Worm (Caenorhabditis elegans) whole organism, L4 larva: ENCODE results near the gene eri-9.

Experiments
- D1046.2 ChIP-seq: fragments of 200-800 bp; sonication (Bioruptor generic); IDR thresholded peaks from 2 replicates; pipeline ENCODE4 v1.3.6; 2022; ENCODE audit warnings: missing genetic modification characterization, missing compliant biosample characterization
- F26F4.8 ChIP-seq: fragments of 200-800 bp; sonication (Bioruptor generic); conservative IDR thresholded peaks from 2 replicates; pipeline ENCODE4 v1.3.6; 2022; ENCODE audit warnings: missing genetic modification characterization, missing compliant biosample characterization
- F37D6.2 ChIP-seq: sonication (generic microtip); optimal IDR thresholded peaks from 2 replicates; lab custom pipeline; 2016; ENCODE audit warnings: mild to moderate bottlenecking, missing genetic modification characterization, missing compliant biosample characterization
- F44E2.7 ChIP-seq: fragments of 200-800 bp; sonication (Bioruptor generic); IDR thresholded peaks from 2 replicates; pipeline ENCODE4 v2.1.2; 2022; ENCODE audit warnings: missing genetic modification characterization, missing compliant biosample characterization
- T26A8.4 ChIP-seq: fragments of 200-800 bp; sonication (Bioruptor generic); IDR thresholded peaks from 2 replicates; pipeline ENCODE4 v1.3.6; 2022; ENCODE audit warnings: missing genetic modification characterization, missing compliant biosample characterization
- Y105C5A.15 ChIP-seq: fragments of 200-800 bp; sonication (Bioruptor generic); IDR thresholded peaks from 2 replicates; pipeline ENCODE4 v1.3.6; 2022; ENCODE audit warnings: missing genetic modification characterization, missing compliant biosample characterization
- Y48G9A.11 ChIP-seq: fragments of 200-800 bp; sonication (Bioruptor generic); IDR thresholded peaks from 2 replicates; pipeline ENCODE4 v1.3.6; 2022; ENCODE audit warnings: missing genetic modification reagents, missing genetic modification characterization, missing compliant biosample characterization
- Y5F2A.4 ChIP-seq: fragments of 200-800 bp; sonication (Bioruptor generic); optimal IDR thresholded peaks from 2 replicates; lab custom pipeline; 2018; ENCODE audit warnings: mild to moderate bottlenecking, missing genetic modification characterization, missing compliant biosample characterization
- Y75B8A.6 ChIP-seq: fragments of 200-800 bp; sonication (Bioruptor generic); IDR thresholded peaks from 2 replicates; pipeline ENCODE4 v1.3.6; 2022; ENCODE audit warnings: missing genetic modification reagents, missing genetic modification characterization, missing compliant biosample characterization
- ZK337.2 ChIP-seq: fragments of 200-800 bp; sonication (Bioruptor generic); IDR thresholded peaks from 2 replicates; pipeline ENCODE4 v1.3.6; 2022; ENCODE audit warnings: missing genetic modification reagents, missing genetic modification characterization, missing compliant biosample characterization
- aha-1 ChIP-seq: fragments of 150-350 bp; peaks from one replicate; lab custom pipeline; 2014; ENCODE audit warnings: missing biosample characterization, missing genetic modification characterization
- aly-2 ChIP-seq: sonication (generic microtip); optimal IDR thresholded peaks from 2 replicates; lab custom pipeline; 2018; ENCODE audit warnings: missing biosample characterization, missing genetic modification characterization
- ama-1 ChIP-seq: fragments of 150-350 bp; optimal IDR thresholded peaks from 2 replicates; lab custom pipeline; 2014; ENCODE audit warnings: inconsistent platforms, mixed read lengths
- arid-1 ChIP-seq: fragments of 200-800 bp; sonication (Bioruptor generic); conservative IDR thresholded peaks from 2 replicates; pipeline ENCODE4 v1.3.6; 2022; ENCODE audit warnings: missing genetic modification reagents, missing genetic modification characterization, missing compliant biosample characterization
- attf-4 ChIP-seq: sonication (generic microtip); optimal IDR thresholded peaks from 3 replicates; lab custom pipeline; 2017; ENCODE audit warnings: missing biosample characterization, missing genetic modification characterization
- ceh-20 ChIP-seq: fragments of 200-800 bp; sonication (Bioruptor generic); IDR thresholded peaks from 2 replicates; pipeline ENCODE4 v1.3.6; 2022; ENCODE audit warnings: missing genetic modification reagents, missing genetic modification characterization, missing compliant biosample characterization
- ceh-44 ChIP-seq: fragments of 200-800 bp; sonication (Bioruptor generic); IDR thresholded peaks from 2 replicates; pipeline ENCODE4 v1.3.6; 2022; ENCODE audit warnings: missing genetic modification reagents, missing genetic modification characterization, missing compliant biosample characterization
- ctbp-1 ChIP-seq: fragments of 200-800 bp; sonication (Bioruptor generic); IDR thresholded peaks from 2 replicates; pipeline ENCODE4 v1.3.6; 2022; ENCODE audit warnings: missing genetic modification reagents, missing genetic modification characterization, missing compliant biosample characterization
- daf-16 ChIP-seq, 3 experiments: sonication (generic microtip); optimal IDR thresholded peaks; 2 replicates each; lab custom pipeline; 2016 to 2017; ENCODE audit warnings: missing genetic modification characterization in 3 of 3, missing genetic modification reagents in 3 of 3, mild to moderate bottlenecking in 2 of 3, missing compliant biosample characterization in 2 of 3, missing biosample characterization in 1 of 3, moderate library complexity in 1 of 3
- daf-19 ChIP-seq: fragments of 200-800 bp; sonication (Bioruptor generic); conservative IDR thresholded peaks from 2 replicates; pipeline ENCODE4 v1.3.6; 2022; ENCODE audit warnings: missing genetic modification characterization, missing compliant biosample characterization
- daf-8 ChIP-seq: fragments of 200-800 bp; sonication (Bioruptor generic); IDR thresholded peaks from 2 replicates; pipeline ENCODE4 v1.3.6; 2022; ENCODE audit warnings: missing genetic modification characterization, missing compliant biosample characterization
- dmd-9 ChIP-seq: fragments of 200-800 bp; sonication (Bioruptor generic); IDR thresholded peaks from 2 replicates; pipeline ENCODE4 v1.3.6; 2022; ENCODE audit warnings: missing genetic modification reagents, missing genetic modification characterization, missing compliant biosample characterization
- dve-1 ChIP-seq: sonication (generic microtip); optimal IDR thresholded peaks from 2 replicates; lab custom pipeline; 2017; ENCODE audit warnings: antibody characterized with exemption, mild to moderate bottlenecking, missing genetic modification characterization, missing compliant biosample characterization; ENCODE audit not compliant: insufficient read depth
- fos-1 ChIP-seq: fragments of 150-350 bp; optimal IDR thresholded peaks from 2 replicates; lab custom pipeline; 2014; ENCODE audit warnings: missing biosample characterization, missing genetic modification characterization
- jun-1 ChIP-seq: fragments of 150-350 bp; optimal IDR thresholded peaks from 2 replicates; lab custom pipeline; 2014; ENCODE audit warnings: missing biosample characterization, missing genetic modification reagents, missing genetic modification characterization
- lim-7 ChIP-seq: fragments of 200-800 bp; sonication (Bioruptor generic); IDR thresholded peaks from 2 replicates; pipeline ENCODE4 v1.3.6; 2022; ENCODE audit warnings: missing genetic modification characterization, missing compliant biosample characterization
- lin-38 ChIP-seq: fragments of 200-800 bp; sonication (Bioruptor generic); IDR thresholded peaks from 2 replicates; pipeline ENCODE4 v1.3.6; 2022; ENCODE audit warnings: missing genetic modification reagents, missing genetic modification characterization, missing compliant biosample characterization
- lin-39 ChIP-seq: fragments of 150-350 bp; optimal IDR thresholded peaks from 2 replicates; lab custom pipeline; 2014; ENCODE audit warnings: missing biosample characterization, missing genetic modification reagents, missing genetic modification characterization
- lir-3 ChIP-seq: sonication (generic microtip); optimal IDR thresholded peaks from 2 replicates; lab custom pipeline; 2016; ENCODE audit warnings: mild to moderate bottlenecking, missing genetic modification characterization, missing compliant biosample characterization
- lsy-2 ChIP-seq, 2 experiments: fragments of 150-350 bp in 1 of 2; sonication (generic microtip) in 1 of 2; optimal IDR thresholded peaks; 2 replicates each; lab custom pipeline; 2014 to 2017; ENCODE audit warnings: missing biosample characterization in 2 of 2, missing genetic modification characterization in 2 of 2
- madf-5 ChIP-seq, 2 experiments: fragments of 200-800 bp; sonication (Bioruptor generic); IDR thresholded peaks; 2 replicates each; pipeline ENCODE4 v1.3.6; 2022; ENCODE audit warnings: missing compliant biosample characterization in 2 of 2, missing genetic modification characterization in 2 of 2
- mdl-1 ChIP-seq, 2 experiments: fragments of 150-350 bp in 1 of 2; sonication (generic microtip) in 1 of 2; optimal IDR thresholded peaks; 2 replicates each; lab custom pipeline; 2014 to 2017; ENCODE audit warnings: missing biosample characterization in 2 of 2, missing genetic modification characterization in 2 of 2
- mdt-29 ChIP-seq: fragments of 200-800 bp; sonication (Bioruptor generic); IDR thresholded peaks from 2 replicates; pipeline ENCODE4 v1.3.6; 2022; ENCODE audit warnings: missing genetic modification reagents, missing genetic modification characterization, missing compliant biosample characterization
- nhr-237 ChIP-seq: sonication (generic microtip); optimal IDR thresholded peaks from 2 replicates; lab custom pipeline; 2017; ENCODE audit warnings: missing biosample characterization, missing genetic modification characterization
- nhr-42 ChIP-seq: fragments of 200-800 bp; sonication (Bioruptor generic); IDR thresholded peaks from 2 replicates; pipeline ENCODE4 v1.3.6; 2022; ENCODE audit warnings: missing genetic modification characterization, missing compliant biosample characterization
- php-3 ChIP-seq: fragments of 200-800 bp; sonication (Bioruptor generic); IDR thresholded peaks from 2 replicates; pipeline ENCODE4 v1.3.6; 2022; ENCODE audit warnings: missing genetic modification reagents, missing genetic modification characterization, missing compliant biosample characterization
- pqm-1 ChIP-seq: sonication (generic microtip); optimal IDR thresholded peaks from 2 replicates; lab custom pipeline; 2017; ENCODE audit warnings: missing biosample characterization, missing genetic modification characterization
- rbr-2 ChIP-seq: sonication (generic microtip); optimal IDR thresholded peaks from 2 replicates; lab custom pipeline; 2016; ENCODE audit warnings: missing genotype, missing genetic modification characterization, missing compliant biosample characterization
- sdz-12 ChIP-seq: fragments of 200-800 bp; sonication (Bioruptor generic); optimal IDR thresholded peaks from 2 replicates; lab custom pipeline; 2018; ENCODE audit warnings: mild to moderate bottlenecking, missing genetic modification characterization, missing compliant biosample characterization
- set-16 ChIP-seq: fragments of 200-800 bp; sonication (Bioruptor generic); IDR thresholded peaks from 2 replicates; pipeline ENCODE4 v1.3.6; 2022; ENCODE audit warnings: missing genetic modification reagents, missing genetic modification characterization, missing compliant biosample characterization
- snpc-1.2 ChIP-seq: fragments of 200-800 bp; sonication (Bioruptor generic); IDR thresholded peaks from 2 replicates; pipeline ENCODE4 v1.3.6; 2022; ENCODE audit warnings: missing genetic modification reagents, missing genetic modification characterization, missing compliant biosample characterization
- snpc-4 ChIP-seq: fragments of 150-350 bp; optimal IDR thresholded peaks from 2 replicates; lab custom pipeline; 2014; ENCODE audit warnings: missing biosample characterization, missing genetic modification characterization
- spr-3 ChIP-seq: fragments of 200-800 bp; sonication (Bioruptor generic); optimal IDR thresholded peaks from 2 replicates; lab custom pipeline; 2018; ENCODE audit warnings: mild to moderate bottlenecking, missing genetic modification characterization, missing compliant biosample characterization
- tra-1 ChIP-seq: fragments of 200-800 bp; sonication (Bioruptor generic); IDR thresholded peaks from 2 replicates; pipeline ENCODE4 v1.3.6; 2022; ENCODE audit warnings: missing genetic modification reagents, missing genetic modification characterization, missing compliant biosample characterization
- unc-130 ChIP-seq: sonication (generic microtip); optimal IDR thresholded peaks from 2 replicates; lab custom pipeline; 2016; ENCODE audit warnings: missing genetic modification reagents, missing genetic modification characterization, missing compliant biosample characterization
- unc-39 ChIP-seq: sonication (generic microtip); optimal IDR thresholded peaks from 2 replicates; lab custom pipeline; 2017; ENCODE audit warnings: missing biosample characterization, missing genetic modification characterization
- unc-62 ChIP-seq, 3 experiments: fragments of 150-350 bp in 1 of 3; sonication (generic microtip); optimal IDR thresholded peaks in 2 of 3; peaks in 1 of 3; 1 replicate in 1 of 3; 2 replicates in 2 of 3; lab custom pipeline; 2014 to 2017; ENCODE audit warnings: missing biosample characterization in 3 of 3, missing genetic modification characterization in 3 of 3, missing genetic modification reagents in 3 of 3, missing genotype in 1 of 3
- zfp-2 ChIP-seq: sonication (generic microtip); optimal IDR thresholded peaks from 2 replicates; lab custom pipeline; 2016; ENCODE audit warnings: mild to moderate bottlenecking, missing genetic modification characterization, missing compliant biosample characterization
- zfp-3 ChIP-seq: fragments of 200-800 bp; sonication (Bioruptor generic); conservative IDR thresholded peaks from 2 replicates; pipeline ENCODE4 v1.3.6; 2022; ENCODE audit warnings: missing genetic modification reagents, missing genetic modification characterization, missing compliant biosample characterization
- zip-11 ChIP-seq: fragments of 200-800 bp; sonication (Bioruptor generic); IDR thresholded peaks from 2 replicates; pipeline ENCODE4 v1.3.6; 2022; ENCODE audit warnings: missing genetic modification characterization, missing compliant biosample characterization
- zip-2 ChIP-seq: fragments of 150-350 bp; optimal IDR thresholded peaks from 2 replicates; lab custom pipeline; 2014; ENCODE audit warnings: missing biosample characterization, missing genetic modification characterization
- ztf-11 ChIP-seq: fragments of 150-350 bp; optimal IDR thresholded peaks from 2 replicates; lab custom pipeline; 2014; ENCODE audit warnings: missing biosample characterization, missing genetic modification characterization

eri-9 gene

DNA sequence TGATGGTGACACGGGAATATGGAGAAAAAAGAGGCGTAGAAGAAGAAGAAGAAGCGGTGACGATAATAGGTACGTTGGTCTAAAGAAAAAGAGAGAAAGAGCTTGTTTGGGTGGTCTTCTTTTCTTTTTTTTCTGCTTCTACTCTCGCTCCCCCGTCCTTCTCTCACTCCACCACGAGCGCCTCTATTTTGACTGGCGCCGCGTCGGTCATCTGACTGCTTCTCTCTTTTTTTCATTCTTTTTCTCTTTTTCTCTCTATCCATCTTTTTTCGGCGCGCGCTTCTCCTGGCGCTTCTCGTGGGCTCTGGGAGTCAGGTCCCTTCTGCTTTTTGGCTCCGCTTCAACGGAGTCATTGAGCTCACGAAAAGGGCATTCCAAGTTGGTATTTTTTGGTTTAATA is 18.1 kb downstream of the eri-9 start (continued):
- TF ChIP-seq spr-3 (GFP tag; lab: Kevin White, UChicago), result no peak
- no peak for TF ChIP-seq lir-3 (tag; lab: Kevin White, UChicago)
- no peak for TF ChIP-seq unc-39 (tag; lab: Kevin White, UChicago)
- TF ChIP-seq mdl-1 (tag; optimal IDR thresholded peaks at IDR 0.05; lab: Kevin White, UChicago), result peak; percentile 59 to 86
- no peak for TF ChIP-seq snpc-4 (tag; lab: Kevin White, UChicago)
- TF ChIP-seq attf-4, result no peak
- peak in 1 of 2 experiments; percentile 43 for TF ChIP-seq lsy-2 (tag; optimal IDR thresholded peaks at IDR 0.05; lab: Kevin White, UChicago)
- no peak for TF ChIP-seq Y5F2A.4 (GFP tag; lab: Kevin White, UChicago)
- TF ChIP-seq ctbp-1 (GFP tag; lab: Robert Waterston, UW), result 0 out of 2 replicates have a peak, but pooled peaks have one; percentile 25
- no peak for TF ChIP-seq daf-19 (GFP tag; lab: Robert Waterston, UW)
- no peak for TF ChIP-seq Y75B8A.6 (GFP tag; lab: Robert Waterston, UW)
- peak; percentile 13 for TF ChIP-seq dve-1 (tag; lab: Kevin White, UChicago)
- TF ChIP-seq arid-1 (GFP tag; lab: Robert Waterston, UW), result no peak
- TF ChIP-seq daf-8 (GFP tag; lab: Robert Waterston, UW), result no peak
- TF ChIP-seq daf-16 (GFP tag; optimal IDR thresholded peaks at IDR 0.05; lab: Kevin White, UChicago), result no peak
- TF ChIP-seq daf-16 (tag; optimal IDR thresholded peaks at IDR 0.05; lab: Kevin White, UChicago), result no peak
- no peak for TF ChIP-seq ZK337.2 (GFP tag; lab: Robert Waterston, UW)
- TF ChIP-seq jun-1 (tag; lab: Kevin White, UChicago), result no peak
- TF ChIP-seq Y105C5A.15 (GFP tag; lab: Robert Waterston, UW), result no peak
- TF ChIP-seq ztf-11 (tag; lab: Kevin White, UChicago), result no peak
- TF ChIP-seq lin-39 (tag; lab: Kevin White, UChicago), result no peak
- TF ChIP-seq aly-2 (tag; lab: Kevin White, UChicago), result no peak
- no peak for TF ChIP-seq zip-2
- TF ChIP-seq zfp-2, result no peak
- TF ChIP-seq aha-1 (tag; lab: Kevin White, UChicago), result no peak
- no peak for TF ChIP-seq Y48G9A.11
- no peak for TF ChIP-seq ceh-44 (GFP tag; lab: Robert Waterston, UW)
- TF ChIP-seq F44E2.7, result no peak
- TF ChIP-seq F26F4.8, result no peak
- no peak for TF ChIP-seq ama-1
- peak; percentile 54; the same call in 1 of the 2 replicates for TF ChIP-seq tra-1
- TF ChIP-seq mdt-29 (GFP tag; lab: Robert Waterston, UW), result no peak
- TF ChIP-seq zfp-3 (GFP tag; lab: Robert Waterston, UW), result no peak
- TF ChIP-seq ceh-20 (GFP tag; lab: Robert Waterston, UW), result no peak
- TF ChIP-seq dmd-9 (GFP tag; lab: Robert Waterston, UW), result no peak
- no peak for TF ChIP-seq madf-5 (GFP tag; IDR thresholded peaks at IDR 0.05; lab: Robert Waterston, UW)
- no peak for TF ChIP-seq pqm-1 (tag; lab: Kevin White, UChicago)
- TF ChIP-seq php-3, result no peak
- no peak for TF ChIP-seq sdz-12 (GFP tag; lab: Kevin White, UChicago)
- TF ChIP-seq unc-130 (GFP tag; lab: Kevin White, UChicago), result no peak
- peak; percentile 63 for TF ChIP-seq rbr-2
- peak; percentile 7 for TF ChIP-seq F37D6.2
- no peak for TF ChIP-seq lim-7
- no peak for TF ChIP-seq T26A8.4 (GFP tag; lab: Robert Waterston, UW)
- TF ChIP-seq snpc-1.2, result no peak
- TF ChIP-seq D1046.2 (GFP tag; lab: Robert Waterston, UW), result no peak
- 0 out of 2 replicates have a peak, but pooled peaks have one; percentile 26 for TF ChIP-seq lin-38 (GFP tag; lab: Robert Waterston, UW)
- no peak for TF ChIP-seq nhr-42 (GFP tag; lab: Robert Waterston, UW)
- TF ChIP-seq set-16, result peak; percentile 67
- no peak for TF ChIP-seq fos-1 (tag; lab: Kevin White, UChicago)
- TF ChIP-seq nhr-237 (tag; lab: Kevin White, UChicago), result no peak
- no peak for TF ChIP-seq zip-11 (GFP tag; lab: Robert Waterston, UW)
- peak in 1 of 2 experiments; percentile 83 for TF ChIP-seq unc-62 (GFP tag; optimal IDR thresholded peaks at IDR 0.05 in 1 of 2; lab: Kevin White, UChicago)
- no peak for TF ChIP-seq unc-62 (tag; optimal IDR thresholded peaks at IDR 0.05; lab: Kevin White, UChicago)
